Worm (Caenorhabditis elegans): ENCODE measurements around the gene trpl-2.

The trpl-2 gene

ce11 chrIV:4301202-4301601 lies 25.3 kb upstream of the trpl-2 start, which contains the start of gene lgc-22 (continued):
- TF ChIP-seq ceh-91 (GFP tag; IDR thresholded peaks at IDR 0.05) (no peak), nfyb-1 (GFP tag; IDR thresholded peaks at IDR 0.05) (0 out of 2 replicates have a peak, but pooled peaks have one; percentile 30), F49E8.2 (tag; optimal IDR thresholded peaks at IDR 0.05; ENCODE audit: insufficient read depth) (no peak), nhr-27 (tag; optimal IDR thresholded peaks at IDR 0.05) (no peak), hlh-26 (GFP tag; conservative IDR thresholded peaks at IDR 0.05) (no peak), egrh-3 (GFP tag; IDR thresholded peaks at IDR 0.05) (peak; percentile 47; the same call in 1 of the 2 replicates)

ce11 chrIV:4306317-4306716 lies 20.1 kb upstream of the trpl-2 start:
- TF ChIP-seq madf-6 (GFP tag; IDR thresholded peaks at IDR 0.05) (no peak), tbp1 (GFP tag; optimal IDR thresholded peaks at IDR 0.05) (no peak), mes-4 (tag; optimal IDR thresholded peaks at IDR 0.05) (no peak)

- TF ChIP-seq ztf-3 (GFP tag; optimal IDR thresholded peaks at IDR 0.05), result no peak
- peak; percentile 85 for TF ChIP-seq lsl-1 (GFP tag; optimal IDR thresholded peaks at IDR 0.05)
- no peak for TF ChIP-seq mxl-1 (tag; optimal IDR thresholded peaks at IDR 0.05)
- peak; percentile 8 for TF ChIP-seq dpl-1 (GFP tag; optimal IDR thresholded peaks at IDR 0.05)
- peak; percentile 15 for TF ChIP-seq lin-54 (GFP tag; optimal IDR thresholded peaks at IDR 0.05)
- no peak for TF ChIP-seq cebp-1 (GFP tag; IDR thresholded peaks at IDR 0.05)
- TF ChIP-seq cebp-1 (tag; optimal IDR thresholded peaks at IDR 0.05), result peak; percentile 6
- peak; percentile 39; the same call in 1 of the 2 replicates for TF ChIP-seq madf-8 (GFP tag; conservative IDR thresholded peaks at IDR 0.05)
- no peak for TF ChIP-seq nhr-120 (GFP tag; IDR thresholded peaks at IDR 0.05)
- no peak for TF ChIP-seq nhr-80 (tag; optimal IDR thresholded peaks at IDR 0.05)
- no peak for TF ChIP-seq ama-1 (optimal IDR thresholded peaks at IDR 0.05)
- no peak for TF ChIP-seq ama-1 (GFP tag; optimal IDR thresholded peaks at IDR 0.05)
- no peak for TF ChIP-seq lsy-27 (tag; optimal IDR thresholded peaks at IDR 0.05; ENCODE audit: borderline replicate concordance, insufficient read depth)
- no peak for TF ChIP-seq hmg-1.2 (GFP tag; IDR thresholded peaks at IDR 0.05)
- TF ChIP-seq attf-6 (GFP tag; IDR thresholded peaks at IDR 0.05), result no peak
- no peak for TF ChIP-seq ets-4 (GFP tag; optimal IDR thresholded peaks at IDR 0.05)
- TF ChIP-seq hlh-26 (GFP tag; conservative IDR thresholded peaks at IDR 0.05), result no peak
- TF ChIP-seq F33H1.4 (GFP tag; IDR thresholded peaks at IDR 0.05), result 0 out of 2 replicates have a peak, but pooled peaks have one; percentile 24
- peak; percentile 73 for TF ChIP-seq efl-1 (GFP tag; optimal IDR thresholded peaks at IDR 0.05)
- peak; percentile 60 for TF ChIP-seq F49E8.2 (tag; optimal IDR thresholded peaks at IDR 0.05; ENCODE audit: insufficient read depth)
- peak; percentile 57 for TF ChIP-seq madf-6 (GFP tag; IDR thresholded peaks at IDR 0.05)
- TF ChIP-seq unc-62 (GFP tag; optimal IDR thresholded peaks at IDR 0.05), result no peak
- TF ChIP-seq aptf-2 (GFP tag; conservative IDR thresholded peaks at IDR 0.05), result no peak
- no peak for TF ChIP-seq zfh-2 (GFP tag; conservative IDR thresholded peaks at IDR 0.05)
- TF ChIP-seq egrh-3 (GFP tag; IDR thresholded peaks at IDR 0.05), result no peak
- TF ChIP-seq pbrm-1 (GFP tag; IDR thresholded peaks at IDR 0.05), result 0 out of 2 replicates have a peak, but pooled peaks have one; percentile 13
- TF ChIP-seq T26A5.8 (tag; optimal IDR thresholded peaks at IDR 0.05), result no peak
- peak; percentile 92 for TF ChIP-seq hsf-1 (GFP tag; IDR thresholded peaks at IDR 0.05)
- peak; percentile 4 for TF ChIP-seq snpc-1.1 (tag; optimal IDR thresholded peaks at IDR 0.05; ENCODE audit: insufficient read depth)
Observed at ce11 chrIV:4307227-4307946, 19.1 kb upstream of the trpl-2 start, which contains the start of gene set-9. TSS of gene set-9 (plus strand) at chrIV:4307896.

ce11 chrIV:4312394-4312793 lies 14.1 kb upstream of the trpl-2 start:
- peak; percentile 77 for TF ChIP-seq egrh-3 (GFP tag; IDR thresholded peaks at IDR 0.05)
